Worm (Caenorhabditis elegans) whole organism, L4/young adult: ENCODE results near the gene srh-200.

Experiments
- W03F9.2 ChIP-seq: fragments of 150-350 bp; optimal IDR thresholded peaks from 2 replicates; lab custom pipeline; 2014; ENCODE audit warnings: missing biosample characterization, missing genetic modification characterization
- him-1 ChIP-seq: sonication (generic microtip); optimal IDR thresholded peaks from 2 replicates; lab custom pipeline; 2016; ENCODE audit warnings: missing genotype, missing genetic modification reagents, missing genetic modification characterization, missing compliant biosample characterization

ce11 chrV:7690637-7691036 is 37.2 kb upstream of the srh-200 start:
- no peak for TF ChIP-seq him-1 (tag; lab: Kevin White, UChicago)
- no peak for TF ChIP-seq W03F9.2 (tag; lab: Kevin White, UChicago)
